Worm (Caenorhabditis elegans) whole organism, late embryonic: ENCODE measurements around the gene ZK1240.11.

Experiments used
- C38D4.7 ChIP-seq: fragments of 200-800 bp; sonication (Bioruptor generic); optimal IDR thresholded peaks from 2 replicates; lab custom pipeline; 2018; ENCODE audit warnings: mild to moderate bottlenecking, missing genetic modification characterization, moderate library complexity, missing compliant biosample characterization
- Y22D7AL.16 ChIP-seq: sonication (generic microtip); optimal IDR thresholded peaks from 2 replicates; lab custom pipeline; 2016; ENCODE audit warnings: missing genetic modification characterization, missing compliant biosample characterization
- ahr-1 ChIP-seq: sonication (generic microtip); optimal IDR thresholded peaks from 2 replicates; lab custom pipeline; 2016; ENCODE audit warnings: missing genetic modification characterization, missing compliant biosample characterization
- ceh-19 ChIP-seq: fragments of 200-800 bp; sonication (Bioruptor generic); optimal IDR thresholded peaks from 2 replicates; lab custom pipeline; 2018; ENCODE audit warnings: mild to moderate bottlenecking, missing genetic modification characterization, missing compliant biosample characterization
- ceh-22 ChIP-seq: sonication (generic microtip); optimal IDR thresholded peaks from 2 replicates; lab custom pipeline; 2017; ENCODE audit warnings: missing biosample characterization, missing genetic modification characterization
- ceh-24 ChIP-seq: sonication (generic microtip); optimal IDR thresholded peaks from 2 replicates; lab custom pipeline; 2016; ENCODE audit warnings: mild to moderate bottlenecking, missing genetic modification characterization, missing compliant biosample characterization
- ceh-31 ChIP-seq: sonication (generic microtip); optimal IDR thresholded peaks from 2 replicates; lab custom pipeline; 2016; ENCODE audit warnings: missing genetic modification characterization, missing compliant biosample characterization
- ceh-48 ChIP-seq: sonication (generic microtip); optimal IDR thresholded peaks from 2 replicates; lab custom pipeline; 2016; ENCODE audit warnings: missing genetic modification characterization, inconsistent platforms, missing compliant biosample characterization
- ceh-9 ChIP-seq: sonication (generic microtip); optimal IDR thresholded peaks from 2 replicates; lab custom pipeline; 2016; ENCODE audit warnings: mild to moderate bottlenecking, missing genetic modification characterization, inconsistent platforms, missing compliant biosample characterization
- dve-1 ChIP-seq: sonication (generic microtip); optimal IDR thresholded peaks from 2 replicates; lab custom pipeline; 2017; ENCODE audit warnings: antibody characterized with exemption, mild to moderate bottlenecking, missing genetic modification characterization, missing compliant biosample characterization
- elt-2 ChIP-seq: sonication (generic microtip); optimal IDR thresholded peaks from 2 replicates; lab custom pipeline; 2016; ENCODE audit warnings: missing genetic modification reagents, missing genetic modification characterization, missing compliant biosample characterization
- elt-4 ChIP-seq: sonication (generic microtip); optimal IDR thresholded peaks from 2 replicates; lab custom pipeline; 2016; ENCODE audit warnings: missing genetic modification characterization, missing compliant biosample characterization
- eyg-1 ChIP-seq: sonication (generic microtip); optimal IDR thresholded peaks from 2 replicates; lab custom pipeline; 2016; ENCODE audit warnings: missing genotype, missing genetic modification characterization, missing compliant biosample characterization
- fkh-10 ChIP-seq: fragments of 150-350 bp; optimal IDR thresholded peaks from 2 replicates; lab custom pipeline; 2014; ENCODE audit warnings: missing biosample characterization, missing genetic modification reagents, missing genetic modification characterization
- fkh-6 ChIP-seq: sonication (generic microtip); optimal IDR thresholded peaks from 2 replicates; lab custom pipeline; 2016; ENCODE audit warnings: missing genetic modification characterization, missing compliant biosample characterization
- hlh-15 ChIP-seq: sonication (generic microtip); optimal IDR thresholded peaks from 2 replicates; lab custom pipeline; 2016; ENCODE audit warnings: missing genetic modification characterization, missing compliant biosample characterization
- lin-11 ChIP-seq: fragments of 200-800 bp; sonication (Bioruptor generic); optimal IDR thresholded peaks from 2 replicates; lab custom pipeline; 2018; ENCODE audit warnings: mild to moderate bottlenecking, missing genetic modification characterization, missing compliant biosample characterization
- nfya-1 ChIP-seq: sonication (generic microtip); optimal IDR thresholded peaks from 2 replicates; lab custom pipeline; 2017; ENCODE audit warnings: missing genetic modification characterization, mild to moderate bottlenecking, missing compliant biosample characterization, antibody characterized with exemption, moderate library complexity
- npax-4 ChIP-seq: sonication (generic microtip); optimal IDR thresholded peaks from 2 replicates; lab custom pipeline; 2016; ENCODE audit warnings: missing genetic modification characterization, missing compliant biosample characterization
- odd-2 ChIP-seq: sonication (generic microtip); optimal IDR thresholded peaks from 2 replicates; lab custom pipeline; 2017; ENCODE audit warnings: antibody characterized with exemption, mild to moderate bottlenecking, missing genetic modification characterization, missing compliant biosample characterization
- pag-3 ChIP-seq: sonication (generic microtip); optimal IDR thresholded peaks from 2 replicates; lab custom pipeline; 2016; ENCODE audit warnings: missing compliant biosample characterization, missing genetic modification characterization, borderline replicate concordance
- pat-9 ChIP-seq: fragments of 200-800 bp; sonication (Bioruptor generic); optimal IDR thresholded peaks from 2 replicates; lab custom pipeline; 2018; ENCODE audit warnings: mild to moderate bottlenecking, missing genetic modification characterization, moderate library complexity, missing compliant biosample characterization
- pax-1 ChIP-seq: fragments of 150-350 bp; optimal IDR thresholded peaks from 2 replicates; lab custom pipeline; 2014; ENCODE audit warnings: missing biosample characterization, missing genetic modification characterization
- pqm-1 ChIP-seq: sonication (generic microtip); optimal IDR thresholded peaks from 2 replicates; lab custom pipeline; 2016; ENCODE audit warnings: missing genetic modification characterization, missing compliant biosample characterization
- rnt-1 ChIP-seq: sonication (generic microtip); optimal IDR thresholded peaks from 2 replicates; lab custom pipeline; 2016; ENCODE audit warnings: missing genetic modification characterization, missing compliant biosample characterization
- sox-2 ChIP-seq: fragments of 200-800 bp; sonication (Bioruptor generic); IDR thresholded peaks from 2 replicates; pipeline ENCODE4 v1.3.6; 2022; ENCODE audit warnings: missing genetic modification reagents, missing genetic modification characterization, missing compliant biosample characterization
- sox-4 ChIP-seq: sonication (generic microtip); optimal IDR thresholded peaks from 2 replicates; lab custom pipeline; 2017; ENCODE audit warnings: mild to moderate bottlenecking, missing genetic modification characterization, inconsistent platforms, missing compliant biosample characterization
- syd-9 ChIP-seq: sonication (generic microtip); optimal IDR thresholded peaks from 2 replicates; lab custom pipeline; 2016; ENCODE audit warnings: mild to moderate bottlenecking, missing genetic modification characterization, moderate library complexity, missing compliant biosample characterization
- ttx-3 ChIP-seq: sonication (generic microtip); optimal IDR thresholded peaks from 2 replicates; lab custom pipeline; 2016; ENCODE audit warnings: missing genetic modification reagents, missing genetic modification characterization, missing compliant biosample characterization
- unc-42 ChIP-seq: sonication (generic microtip); optimal IDR thresholded peaks from 2 replicates; lab custom pipeline; 2016; ENCODE audit warnings: missing genotype, missing genetic modification characterization, missing compliant biosample characterization
- unc-55 ChIP-seq: sonication (generic microtip); optimal IDR thresholded peaks from 2 replicates; lab custom pipeline; 2017; ENCODE audit warnings: missing biosample characterization, missing genetic modification reagents, missing genetic modification characterization
- unc-86 ChIP-seq: sonication (generic microtip); optimal IDR thresholded peaks from 2 replicates; lab custom pipeline; 2016; ENCODE audit warnings: missing genetic modification characterization, missing compliant biosample characterization

The ZK1240.11 gene

ce11 chrII:2335572-2335971, 10.5 kb downstream of the ZK1240.11 start, which contains the start of gene F43C11.7:
F43C11.7 (plus strand) TSS chrII:2335897.
- TF ChIP-seq ceh-19 (GFP tag; lab: Kevin White, UChicago): no peak
- TF ChIP-seq Y22D7AL.16 (tag; lab: Kevin White, UChicago): no peak
- no peak for TF ChIP-seq ceh-22 (tag; lab: Kevin White, UChicago)
- no peak for TF ChIP-seq elt-4 (tag; lab: Kevin White, UChicago)
- no peak for TF ChIP-seq fkh-10
- no peak for TF ChIP-seq ceh-9
- TF ChIP-seq lin-11 (tag; lab: Kevin White, UChicago): no peak
- TF ChIP-seq ceh-31: no peak
- no peak for TF ChIP-seq sox-2 (GFP tag; lab: Robert Waterston, UW)
- no peak for TF ChIP-seq dve-1
- no peak for TF ChIP-seq unc-55 (GFP tag; lab: Kevin White, UChicago)
- TF ChIP-seq eyg-1 (tag; lab: Kevin White, UChicago): no peak
- no peak for TF ChIP-seq unc-86 (tag; lab: Kevin White, UChicago)
- TF ChIP-seq ceh-24 (tag; lab: Kevin White, UChicago): no peak
- TF ChIP-seq sox-4 (tag; lab: Kevin White, UChicago): no peak
- no peak for TF ChIP-seq ttx-3 (tag; lab: Kevin White, UChicago)
- no peak for TF ChIP-seq C38D4.7 (GFP tag; lab: Kevin White, UChicago)
- no peak for TF ChIP-seq syd-9 (tag; lab: Kevin White, UChicago)
- TF ChIP-seq ahr-1 (tag; lab: Kevin White, UChicago): no peak
- no peak for TF ChIP-seq odd-2 (tag; lab: Kevin White, UChicago)

- no peak for TF ChIP-seq C38D4.7 (GFP tag; lab: Kevin White, UChicago)
- TF ChIP-seq dve-1: peak; percentile 60
Observed at ce11 chrII:2336177-2336576, 11.1 kb downstream of the ZK1240.11 start.

- TF ChIP-seq fkh-6 (tag; lab: Kevin White, UChicago) (no peak), pag-3 (tag; lab: Kevin White, UChicago) (no peak), rnt-1 (peak; percentile 92), dve-1 (no peak), nfya-1 (tag; lab: Kevin White, UChicago) (peak; percentile 28)
Observed at ce11 chrII:2340974-2341373, 15.9 kb downstream of the ZK1240.11 start.

ce11 chrII:2341515-2341914, 16.5 kb downstream of the ZK1240.11 start, which contains the start of gene enri-1:
enri-1 (minus strand) TSS chrII:2341615.
- TF ChIP-seq unc-42 (tag; lab: Kevin White, UChicago) (no peak), elt-2 (tag; lab: Kevin White, UChicago) (no peak), pat-9 (tag; lab: Kevin White, UChicago) (no peak), sox-2 (GFP tag; lab: Robert Waterston, UW) (no peak), ceh-48 (tag; lab: Kevin White, UChicago) (no peak), unc-55 (GFP tag; lab: Kevin White, UChicago) (no peak), pax-1 (tag; lab: Kevin White, UChicago) (no peak), elt-4 (tag; lab: Kevin White, UChicago) (no peak), npax-4 (tag; lab: Kevin White, UChicago) (no peak), pqm-1 (no peak)

- peak; percentile 20 for TF ChIP-seq ceh-48 (tag; lab: Kevin White, UChicago)
- peak; percentile 28 for TF ChIP-seq rnt-1
- TF ChIP-seq pag-3 (tag; lab: Kevin White, UChicago): no peak
- TF ChIP-seq ceh-31: peak; percentile 12
Observed at ce11 chrII:2342004-2342479, 17.0 kb downstream of the ZK1240.11 start, which contains the start of gene F43C11.6. F43C11.6 (plus strand) TSS chrII:2342429.

- TF ChIP-seq hlh-15: no peak
- TF ChIP-seq, all 69 proteins: peak for 0
Observed at ce11 chrII:2346672-2347071, 21.6 kb downstream of the ZK1240.11 start, which contains the start of gene F43C11.4. F43C11.4 (plus strand) TSS chrII:2346972.
